Worm (Caenorhabditis elegans) whole organism, L4/young adult: ENCODE results near the gene pgp-7.

Experiments
- W03F9.2 ChIP-seq: fragments of 150-350 bp; optimal IDR thresholded peaks from 2 replicates; lab custom pipeline; 2014; ENCODE audit warnings: missing biosample characterization, missing genetic modification characterization
- dao-5 ChIP-seq: sonication (generic microtip); optimal IDR thresholded peaks from 2 replicates; lab custom pipeline; 2016; ENCODE audit warnings: missing genotype, missing genetic modification characterization, moderate library complexity, missing compliant biosample characterization

DNA sequence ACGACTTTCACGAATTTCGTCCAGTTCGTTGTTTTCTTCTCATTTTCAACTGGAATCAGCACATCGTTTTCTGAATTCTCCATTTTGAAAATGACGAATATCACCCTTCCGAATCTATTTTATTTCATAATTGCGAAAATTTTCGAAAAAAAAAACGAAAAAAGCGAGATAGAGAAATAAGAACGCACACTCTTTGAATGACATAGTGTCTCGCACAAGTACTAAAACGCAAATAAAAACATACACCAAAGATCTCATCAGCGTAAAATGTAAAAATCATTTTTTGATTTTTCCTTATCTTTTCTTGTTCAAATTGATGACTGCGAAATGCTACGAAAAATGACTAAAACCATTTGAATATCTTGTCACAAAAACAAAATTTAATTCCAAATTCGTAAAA, 5.7 kb downstream of the pgp-7 start, which contains the start of gene pgp-8:
- no peak for TF ChIP-seq dao-5 (tag; lab: Kevin White, UChicago)
- no peak for TF ChIP-seq W03F9.2 (tag; lab: Kevin White, UChicago)
